7 worm cellular contexts compared by ENCODE assay signal in the genomic region with DNA sequence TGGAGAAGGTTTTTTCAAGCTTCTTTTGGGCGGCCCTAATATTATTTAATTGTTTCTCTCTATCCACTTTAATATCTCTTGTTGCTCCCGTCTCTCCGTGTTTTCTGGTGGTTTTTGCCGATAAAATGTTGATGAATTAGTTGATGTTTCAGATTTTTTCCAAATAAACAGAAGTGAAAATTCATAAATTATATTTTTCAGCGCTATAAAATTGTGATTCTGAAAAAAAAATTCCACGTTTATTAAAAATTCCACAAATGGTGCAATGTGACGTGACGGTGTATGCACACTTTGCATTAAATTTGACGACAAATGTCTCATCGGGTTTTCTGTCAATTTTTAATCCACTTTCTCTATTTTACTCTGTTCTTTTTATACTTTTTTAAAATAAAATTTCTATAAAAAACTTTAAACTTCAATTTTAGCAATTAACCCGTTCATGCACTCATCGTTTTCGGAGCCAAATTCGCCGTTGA.
TF ChIP-seq lines count a peak whose summit lies in the region.

A gene (plus strand): TSS at position 426 of the 476 bp plus-strand sequence.

TF ChIP-seq in whole organism, L1 larva, 84 proteins besides CTCF, POLR2A, EP300 and RAD21 (continues in another document):
- TF ChIP-seq zag-1 (tag; optimal IDR thresholded peaks at IDR 0.05; lab: Kevin White, UChicago) (no peak), hlh-4 (tag; optimal IDR thresholded peaks at IDR 0.05; lab: Kevin White, UChicago) (no peak), mab-9 (GFP tag; IDR thresholded peaks at IDR 0.05; lab: Robert Waterston, UW) (no peak), nhr-28 (tag; optimal IDR thresholded peaks at IDR 0.05; lab: Kevin White, UChicago) (no peak), fkh-4 (tag; optimal IDR thresholded peaks at IDR 0.05; lab: Kevin White, UChicago; ENCODE audit: borderline replicate concordance) (no peak), pqm-1 (tag; optimal IDR thresholded peaks at IDR 0.05; lab: Kevin White, UChicago) (no peak), nhr-90 (tag; optimal IDR thresholded peaks at IDR 0.05; lab: Kevin White, UChicago; ENCODE audit: poor library complexity) (no peak), aha-1 (tag; optimal IDR thresholded peaks at IDR 0.05; lab: Kevin White, UChicago) (no peak), mep-1 (tag; optimal IDR thresholded peaks at IDR 0.05; lab: Kevin White, UChicago) (peak; percentile 56), sox-4 (tag; optimal IDR thresholded peaks at IDR 0.05; lab: Kevin White, UChicago) (no peak), nhr-20 (tag; optimal IDR thresholded peaks at IDR 0.05; lab: Kevin White, UChicago) (peak; percentile 10), grh-1 (GFP tag; IDR thresholded peaks at IDR 0.05; lab: Robert Waterston, UW) (no peak)

TF ChIP-seq in whole organism, L2 larva, 48 proteins besides CTCF, POLR2A, EP300 and RAD21 (continues in another document):
- TF ChIP-seq unc-55 (GFP tag; optimal IDR thresholded peaks at IDR 0.05; lab: Kevin White, UChicago) (peak; percentile 51), gmeb-1 (tag; optimal IDR thresholded peaks at IDR 0.05; lab: Kevin White, UChicago) (peak; percentile 16), sma-3 (GFP tag; optimal IDR thresholded peaks at IDR 0.05; lab: Kevin White, UChicago) (peak; percentile 20), lin-13 (GFP tag; optimal IDR thresholded peaks at IDR 0.05; lab: Kevin White, UChicago) (peak; percentile 20), ceh-16 (tag; optimal IDR thresholded peaks at IDR 0.05; lab: Kevin White, UChicago) (no peak), nhr-77 (tag; optimal IDR thresholded peaks at IDR 0.05; lab: Kevin White, UChicago) (peak; percentile 25), C34F6.9 (tag; optimal IDR thresholded peaks at IDR 0.05; lab: Kevin White, UChicago) (peak; percentile 44), sma-9 (GFP tag; optimal IDR thresholded peaks at IDR 0.05; lab: Kevin White, UChicago) (peak; percentile 20), sma-9 (tag; optimal IDR thresholded peaks at IDR 0.05; lab: Kevin White, UChicago) (no peak), nhr-25 (tag; optimal IDR thresholded peaks at IDR 0.05; lab: Kevin White, UChicago) (peak; percentile 29), sem-4 (tag; optimal IDR thresholded peaks at IDR 0.05; lab: Kevin White, UChicago) (peak; percentile 18), lsy-2 (tag; optimal IDR thresholded peaks at IDR 0.05; lab: Kevin White, UChicago) (peak in 1 of 2 experiments; percentile 54)

TF ChIP-seq in whole organism, L3 larva, 47 proteins besides CTCF, POLR2A, EP300 and RAD21 (continues in another document):
- no peak for TF ChIP-seq mdl-1 (tag; optimal IDR thresholded peaks at IDR 0.05; lab: Kevin White, UChicago)
- TF ChIP-seq ceh-28 (tag; optimal IDR thresholded peaks at IDR 0.05; lab: Kevin White, UChicago) = no peak
- TF ChIP-seq skn-1 (tag; optimal IDR thresholded peaks at IDR 0.05; lab: Kevin White, UChicago) = peak; percentile 24
- TF ChIP-seq nhr-67 (tag; optimal IDR thresholded peaks at IDR 0.05; lab: Kevin White, UChicago) = no peak
- peak; percentile 8 for TF ChIP-seq elt-2 (tag; optimal IDR thresholded peaks at IDR 0.05; lab: Kevin White, UChicago)
- no peak for TF ChIP-seq ceh-16 (tag; optimal IDR thresholded peaks at IDR 0.05; lab: Kevin White, UChicago)
- peak; percentile 29 for TF ChIP-seq hmg-11 (tag; optimal IDR thresholded peaks at IDR 0.05; lab: Kevin White, UChicago)
- TF ChIP-seq jun-1 (tag; optimal IDR thresholded peaks at IDR 0.05; lab: Kevin White, UChicago) = no peak
- TF ChIP-seq daf-12 (tag; optimal IDR thresholded peaks at IDR 0.05; lab: Kevin White, UChicago) = no peak
- TF ChIP-seq mml-1 (tag; optimal IDR thresholded peaks at IDR 0.05; lab: Kevin White, UChicago) = no peak
- TF ChIP-seq nfya-1 (tag; optimal IDR thresholded peaks at IDR 0.05; lab: Kevin White, UChicago; ENCODE audit: insufficient read depth) = peak; percentile 15
- no peak for TF ChIP-seq fos-1 (tag; optimal IDR thresholded peaks at IDR 0.05; lab: Kevin White, UChicago)
- no peak for TF ChIP-seq ceh-9 (tag; optimal IDR thresholded peaks at IDR 0.05; lab: Kevin White, UChicago)

TF ChIP-seq in whole organism, L4 larva, 104 proteins besides CTCF, POLR2A, EP300 and RAD21 (continues in another document):
- TF ChIP-seq dpl-1 (GFP tag; optimal IDR thresholded peaks at IDR 0.05; lab: Kevin White, UChicago) = peak; percentile 61
- no peak for TF ChIP-seq ama-1 (optimal IDR thresholded peaks at IDR 0.05; lab: Kevin White, UChicago)
- TF ChIP-seq nhr-111 (GFP tag; optimal IDR thresholded peaks at IDR 0.05; lab: Kevin White, UChicago) = no peak
- no peak for TF ChIP-seq tag-97 (GFP tag; IDR thresholded peaks at IDR 0.05; lab: Robert Waterston, UW)
- peak; percentile 39 for TF ChIP-seq F49E8.2 (tag; optimal IDR thresholded peaks at IDR 0.05; lab: Kevin White, UChicago; ENCODE audit: borderline replicate concordance)
- TF ChIP-seq ceh-82 (tag; optimal IDR thresholded peaks at IDR 0.05; lab: Kevin White, UChicago) = no peak
- TF ChIP-seq aha-1 (tag; lab: Kevin White, UChicago) = peak; percentile 94
- TF ChIP-seq nhr-76 (tag; optimal IDR thresholded peaks at IDR 0.05; lab: Kevin White, UChicago) = peak; percentile 23
- TF ChIP-seq gei-8 (GFP tag; optimal IDR thresholded peaks at IDR 0.05; lab: Kevin White, UChicago) = no peak
- peak in 1 of 2 experiments; percentile 54 for TF ChIP-seq unc-62 (GFP tag; optimal IDR thresholded peaks at IDR 0.05 in 1 of 2; lab: Kevin White, UChicago)
- no peak for TF ChIP-seq unc-62 (tag; optimal IDR thresholded peaks at IDR 0.05; lab: Kevin White, UChicago)
- TF ChIP-seq ceh-32 (tag; optimal IDR thresholded peaks at IDR 0.05; lab: Kevin White, UChicago; ENCODE audit: poor library complexity) = no peak
- TF ChIP-seq lsy-2 (tag; optimal IDR thresholded peaks at IDR 0.05; lab: Kevin White, UChicago) = peak in 1 of 2 experiments; percentile 71

TF ChIP-seq in whole organism, late embryonic, 69 proteins besides CTCF, POLR2A, EP300 and RAD21:
- peak; percentile 4 for TF ChIP-seq K09A11.1 (tag; optimal IDR thresholded peaks at IDR 0.05; lab: Kevin White, UChicago; ENCODE audit: insufficient read depth)
- TF ChIP-seq hlh-15 (tag; optimal IDR thresholded peaks at IDR 0.05; lab: Kevin White, UChicago) = no peak

TF ChIP-seq in whole organism, mixed stage, embryonic, 35 proteins besides CTCF, POLR2A, EP300 and RAD21:
- TF ChIP-seq sptf-1 (tag; optimal IDR thresholded peaks at IDR 0.05; lab: Kevin White, UChicago) (peak; percentile 46), pha-4 (tag; optimal IDR thresholded peaks at IDR 0.05; lab: Kevin White, UChicago) (no peak), lsy-2 (tag; optimal IDR thresholded peaks at IDR 0.05; lab: Kevin White, UChicago) (peak; percentile 29), blmp-1 (tag; optimal IDR thresholded peaks at IDR 0.05; lab: Kevin White, UChicago) (no peak)

TF ChIP-seq in whole organism, young adult, 124 proteins besides CTCF, POLR2A, EP300 and RAD21 (continues in another document):
- TF ChIP-seq snpc-1.1 (tag; optimal IDR thresholded peaks at IDR 0.05; lab: Kevin White, UChicago; ENCODE audit: insufficient read depth) (peak; percentile 74), lin-40 (tag; optimal IDR thresholded peaks at IDR 0.05; lab: Kevin White, UChicago) (peak; percentile 6), ZK185.1 (tag; optimal IDR thresholded peaks at IDR 0.05; lab: Kevin White, UChicago; ENCODE audit: poor library complexity, severe bottlenecking) (peak; percentile 28), mes-4 (tag; optimal IDR thresholded peaks at IDR 0.05; lab: Kevin White, UChicago) (no peak), xnd-1 (tag; optimal IDR thresholded peaks at IDR 0.05; lab: Kevin White, UChicago) (peak; percentile 56), ama-1 (optimal IDR thresholded peaks at IDR 0.05; lab: Kevin White, UChicago) (no peak), ama-1 (GFP tag; optimal IDR thresholded peaks at IDR 0.05; lab: Kevin White, UChicago) (peak in 1 of 2 experiments; percentile 9), zim-3 (tag; optimal IDR thresholded peaks at IDR 0.05; lab: Kevin White, UChicago) (no peak), madf-6 (GFP tag; IDR thresholded peaks at IDR 0.05; lab: Robert Waterston, UW) (peak; percentile 76), lin-54 (GFP tag; optimal IDR thresholded peaks at IDR 0.05; lab: Kevin White, UChicago) (peak; percentile 29), let-607 (tag; optimal IDR thresholded peaks at IDR 0.05; lab: Kevin White, UChicago) (peak in 1 of 2 experiments; percentile 32), unc-130 (GFP tag; optimal IDR thresholded peaks at IDR 0.05; lab: Kevin White, UChicago) (peak; percentile 12), mcd-1 (GFP tag; IDR thresholded peaks at IDR 0.05; lab: Robert Waterston, UW) (peak; percentile 31; the same call in 1 of the 2 replicates), hmg-1.2 (GFP tag; IDR thresholded peaks at IDR 0.05; lab: Robert Waterston, UW) (peak; percentile 38), bed-2 (GFP tag; IDR thresholded peaks at IDR 0.05; lab: Robert Waterston, UW) (no peak), snpc-3.4 (tag; optimal IDR thresholded peaks at IDR 0.05; lab: Kevin White, UChicago) (peak; percentile 56), D2030.7 (GFP tag; IDR thresholded peaks at IDR 0.05; lab: Robert Waterston, UW) (peak; percentile 62), athp-1 (tag; optimal IDR thresholded peaks at IDR 0.05; lab: Kevin White, UChicago) (peak; percentile 19), lsl-1 (GFP tag; optimal IDR thresholded peaks at IDR 0.05; lab: Kevin White, UChicago) (peak; percentile 48), attf-3 (GFP tag; conservative IDR thresholded peaks at IDR 0.05; lab: Robert Waterston, UW) (peak; percentile 41; the same call in 1 of the 2 replicates), lin-35 (GFP tag; optimal IDR thresholded peaks at IDR 0.05; lab: Kevin White, UChicago) (peak in 1 of 3 experiments; percentile 28), hrde-1 (tag; optimal IDR thresholded peaks at IDR 0.05; lab: Kevin White, UChicago; ENCODE audit: borderline replicate concordance) (peak; percentile 38), aptf-2 (GFP tag; conservative IDR thresholded peaks at IDR 0.05; lab: Robert Waterston, UW) (no peak), F10E7.11 (tag; optimal IDR thresholded peaks at IDR 0.05; lab: Kevin White, UChicago) (no peak), him-1 (tag; optimal IDR thresholded peaks at IDR 0.05; lab: Kevin White, UChicago) (peak; percentile 34), tbp1 (GFP tag; optimal IDR thresholded peaks at IDR 0.05; lab: Kevin White, UChicago) (peak; percentile 26), attf-6 (GFP tag; IDR thresholded peaks at IDR 0.05; lab: Robert Waterston, UW) (0 out of 2 replicates have a peak, but pooled peaks have one; percentile 19), snpc-1.3 (tag; optimal IDR thresholded peaks at IDR 0.05; lab: Kevin White, UChicago; ENCODE audit: insufficient read depth) (peak; percentile 59), dpff-1 (tag; optimal IDR thresholded peaks at IDR 0.05; lab: Kevin White, UChicago) (no peak), efl-1 (GFP tag; optimal IDR thresholded peaks at IDR 0.05; lab: Kevin White, UChicago) (peak; percentile 40), madf-8 (GFP tag; conservative IDR thresholded peaks at IDR 0.05; lab: Robert Waterston, UW) (peak; percentile 74), F33H1.4 (GFP tag; IDR thresholded peaks at IDR 0.05; lab: Robert Waterston, UW) (peak; percentile 56), repo-1 (tag; optimal IDR thresholded peaks at IDR 0.05; lab: Kevin White, UChicago) (no peak)
